Worm (Caenorhabditis elegans) whole organism, L1 larva: Measurements from ENCODE around the gene T23F2.3.
A peak's percentile ranks its signal among the peaks of the same experiment; 100 is the strongest.

ENCODE experiments used
- C04F5.9 ChIP-seq: sonication (generic microtip); optimal IDR thresholded peaks from 2 replicates; lab custom pipeline; 2016; ENCODE audit warnings: missing genetic modification characterization, missing compliant biosample characterization
- F16B12.6 ChIP-seq: fragments of 150-350 bp; optimal IDR thresholded peaks from 2 replicates; lab custom pipeline; 2014; ENCODE audit warnings: missing biosample characterization, missing genetic modification characterization
- Y116A8C.19 ChIP-seq: sonication (generic microtip); optimal IDR thresholded peaks from 2 replicates; lab custom pipeline; 2016; ENCODE audit warnings: missing compliant biosample characterization, missing genetic modification characterization, borderline replicate concordance
- alr-1 ChIP-seq: fragments of 200-800 bp; sonication (Bioruptor generic); optimal IDR thresholded peaks from 2 replicates; lab custom pipeline; 2018; ENCODE audit warnings: borderline replicate concordance, mild to moderate bottlenecking, missing genetic modification characterization, missing compliant biosample characterization
- ama-1 ChIP-seq: fragments of 150-350 bp; optimal IDR thresholded peaks from 2 replicates; lab custom pipeline; 2014
- blmp-1 ChIP-seq: fragments of 150-350 bp; optimal IDR thresholded peaks from 2 replicates; lab custom pipeline; 2014; ENCODE audit warnings: missing biosample characterization, missing genetic modification characterization
- ceh-63 ChIP-seq: fragments of 200-800 bp; sonication (Bioruptor generic); optimal IDR thresholded peaks from 2 replicates; lab custom pipeline; 2018; ENCODE audit warnings: mild to moderate bottlenecking, missing genetic modification characterization, missing compliant biosample characterization
- ceh-82 ChIP-seq, 3 experiments: fragments of 150-350 bp in 1 of 3; sonication (generic microtip) in 2 of 3; optimal IDR thresholded peaks; 2 replicates each; lab custom pipeline; 2014 to 2017; ENCODE audit warnings: missing biosample characterization in 3 of 3, missing genetic modification characterization in 3 of 3
- ceh-88 ChIP-seq: fragments of 200-800 bp; sonication (Bioruptor generic); IDR thresholded peaks from 2 replicates; pipeline ENCODE4 v1.3.6; 2022; ENCODE audit warnings: missing genetic modification characterization, missing compliant biosample characterization
- ces-1 ChIP-seq: fragments of 150-350 bp; optimal IDR thresholded peaks from 2 replicates; lab custom pipeline; 2014; ENCODE audit warnings: missing biosample characterization, missing genetic modification reagents, missing genetic modification characterization
- dpl-1 ChIP-seq, 3 experiments: fragments of 150-350 bp in 2 of 3; sonication (generic microtip) in 1 of 3; optimal IDR thresholded peaks; 2 replicates each; lab custom pipeline; 2014 to 2017; ENCODE audit warnings: missing biosample characterization in 3 of 3, missing genetic modification characterization in 3 of 3, missing genetic modification reagents in 3 of 3
- dsc-1 ChIP-seq: sonication (generic microtip); optimal IDR thresholded peaks from 2 replicates; lab custom pipeline; 2016; ENCODE audit warnings: mild to moderate bottlenecking, missing genetic modification characterization, missing compliant biosample characterization
- egl-13 ChIP-seq: sonication (generic microtip); optimal IDR thresholded peaks from 2 replicates; lab custom pipeline; 2016; ENCODE audit warnings: missing genotype, missing genetic modification reagents, missing genetic modification characterization, missing compliant biosample characterization
- egl-27 ChIP-seq, 2 experiments: fragments of 150-350 bp in 1 of 2; sonication (generic microtip); optimal IDR thresholded peaks; 3 replicates each; lab custom pipeline; 2017 to 2018; ENCODE audit warnings: missing biosample characterization in 2 of 2, missing genetic modification characterization in 2 of 2, missing genetic modification reagents in 2 of 2
- elt-3 ChIP-seq, 6 experiments: fragments of 150-350 bp in 1 of 6; sonication (generic microtip); optimal IDR thresholded peaks; 2 replicates each; lab custom pipeline; 2017 to 2018; ENCODE audit warnings: missing biosample characterization in 6 of 6, missing genetic modification characterization in 6 of 6, inconsistent platforms in 1 of 6
- ets-5 ChIP-seq: fragments of 200-800 bp; sonication (Bioruptor generic); IDR thresholded peaks from 2 replicates; pipeline ENCODE4 v1.3.6; 2022; ENCODE audit warnings: missing genetic modification characterization, missing compliant biosample characterization
- fkh-10 ChIP-seq: sonication (generic microtip); optimal IDR thresholded peaks from 2 replicates; lab custom pipeline; 2017; ENCODE audit warnings: missing biosample characterization, missing genetic modification reagents, missing genetic modification characterization
- fkh-4 ChIP-seq: sonication (generic microtip); optimal IDR thresholded peaks from 2 replicates; lab custom pipeline; 2016; ENCODE audit warnings: missing compliant biosample characterization, missing genetic modification characterization, borderline replicate concordance
- fkh-8 ChIP-seq: sonication (generic microtip); optimal IDR thresholded peaks from 2 replicates; lab custom pipeline; 2016; ENCODE audit warnings: mild to moderate bottlenecking, missing genetic modification characterization, missing compliant biosample characterization
- hpl-2 ChIP-seq: fragments of 150-350 bp; optimal IDR thresholded peaks from 2 replicates; lab custom pipeline; 2014; ENCODE audit warnings: missing biosample characterization, missing genetic modification reagents, missing genetic modification characterization
- irx-1 ChIP-seq: sonication (generic microtip); optimal IDR thresholded peaks from 2 replicates; lab custom pipeline; 2016; ENCODE audit warnings: missing genetic modification characterization, missing compliant biosample characterization
- isw-1 ChIP-seq: fragments of 200-800 bp; sonication (Bioruptor generic); IDR thresholded peaks from 2 replicates; pipeline ENCODE4 v1.3.6; 2022; ENCODE audit warnings: missing genetic modification characterization, missing compliant biosample characterization
- lin-13 ChIP-seq: fragments of 150-350 bp; optimal IDR thresholded peaks from 2 replicates; lab custom pipeline; 2014; ENCODE audit warnings: missing biosample characterization, missing genetic modification reagents, missing genetic modification characterization
- lin-14 ChIP-seq: fragments of 200-800 bp; sonication (Bioruptor generic); optimal IDR thresholded peaks from 2 replicates; lab custom pipeline; 2018; ENCODE audit warnings: mild to moderate bottlenecking, missing genetic modification characterization, moderate library complexity, missing compliant biosample characterization
- lin-15B ChIP-seq: fragments of 150-350 bp; sonication (generic microtip); optimal IDR thresholded peaks from 3 replicates; lab custom pipeline; 2014; ENCODE audit warnings: missing biosample characterization, missing genetic modification characterization
- lsy-2 ChIP-seq, 2 experiments: fragments of 150-350 bp; optimal IDR thresholded peaks; 2 replicates each; lab custom pipeline; 2014; ENCODE audit warnings: missing biosample characterization in 2 of 2, missing genetic modification characterization in 2 of 2
- mdl-1 ChIP-seq, 2 experiments: fragments of 150-350 bp; optimal IDR thresholded peaks; 2 replicates each; lab custom pipeline; 2014 to 2017; ENCODE audit warnings: missing biosample characterization in 2 of 2, missing genetic modification characterization in 2 of 2, inconsistent platforms in 1 of 2
- mef-2 ChIP-seq: fragments of 150-350 bp; optimal IDR thresholded peaks from 2 replicates; lab custom pipeline; 2014; ENCODE audit warnings: missing biosample characterization, missing genetic modification characterization
- mep-1 ChIP-seq: fragments of 150-350 bp; optimal IDR thresholded peaks from 2 replicates; lab custom pipeline; 2014; ENCODE audit warnings: missing biosample characterization, missing genetic modification characterization
- nhr-19 ChIP-seq: fragments of 200-800 bp; sonication (Bioruptor generic); conservative IDR thresholded peaks from 2 replicates; pipeline ENCODE4 v1.3.6; 2022; ENCODE audit warnings: missing genetic modification characterization, missing compliant biosample characterization
- nhr-237 ChIP-seq: fragments of 150-350 bp; optimal IDR thresholded peaks from 2 replicates; lab custom pipeline; 2014; ENCODE audit warnings: missing biosample characterization, missing genetic modification characterization
- nhr-47 ChIP-seq: sonication (generic microtip); optimal IDR thresholded peaks from 2 replicates; lab custom pipeline; 2016; ENCODE audit warnings: mild to moderate bottlenecking, missing genetic modification characterization, moderate library complexity, missing compliant biosample characterization
- nhr-71 ChIP-seq: sonication (generic microtip); optimal IDR thresholded peaks from 2 replicates; lab custom pipeline; 2016; ENCODE audit warnings: mild to moderate bottlenecking, missing genetic modification characterization, moderate library complexity, missing compliant biosample characterization
- nhr-76 ChIP-seq: sonication (generic microtip); optimal IDR thresholded peaks from 2 replicates; lab custom pipeline; 2017; ENCODE audit warnings: missing biosample characterization, missing genetic modification characterization
- nhr-84 ChIP-seq: sonication (generic microtip); optimal IDR thresholded peaks from 2 replicates; lab custom pipeline; 2017; ENCODE audit warnings: missing biosample characterization, missing genetic modification characterization
- nhr-85 ChIP-seq: sonication (generic microtip); peaks from one replicate; lab custom pipeline; 2016; ENCODE audit warnings: missing genetic modification characterization, inconsistent platforms, missing compliant biosample characterization
- nhr-90 ChIP-seq: sonication (generic microtip); optimal IDR thresholded peaks from 2 replicates; lab custom pipeline; 2016; ENCODE audit warnings: mild to moderate bottlenecking, missing genetic modification characterization, missing compliant biosample characterization; ENCODE audit not compliant: poor library complexity
- pax-3 ChIP-seq: fragments of 200-800 bp; sonication (Bioruptor generic); optimal IDR thresholded peaks from 2 replicates; lab custom pipeline; 2018; ENCODE audit warnings: mild to moderate bottlenecking, missing genetic modification characterization, moderate library complexity, missing compliant biosample characterization
- rnt-1 ChIP-seq: sonication (generic microtip); optimal IDR thresholded peaks from 2 replicates; lab custom pipeline; 2016; ENCODE audit warnings: mild to moderate bottlenecking, missing genetic modification characterization, moderate library complexity, missing compliant biosample characterization
- snpc-4 ChIP-seq: fragments of 150-350 bp; optimal IDR thresholded peaks from 2 replicates; lab custom pipeline; 2014; ENCODE audit warnings: missing biosample characterization, missing genetic modification characterization
- snu-23 ChIP-seq: sonication (generic microtip); optimal IDR thresholded peaks from 2 replicates; lab custom pipeline; 2016; ENCODE audit warnings: missing genetic modification characterization, missing compliant biosample characterization
- sox-4 ChIP-seq: sonication (generic microtip); optimal IDR thresholded peaks from 2 replicates; lab custom pipeline; 2016; ENCODE audit warnings: missing genetic modification characterization, missing compliant biosample characterization
- sptf-1 ChIP-seq: fragments of 150-350 bp; optimal IDR thresholded peaks from 2 replicates; lab custom pipeline; 2014; ENCODE audit warnings: missing biosample characterization, missing genetic modification characterization
- sup-37 ChIP-seq: fragments of 200-800 bp; sonication (Bioruptor generic); optimal IDR thresholded peaks from 2 replicates; lab custom pipeline; 2018; ENCODE audit warnings: mild to moderate bottlenecking, missing genetic modification characterization, missing compliant biosample characterization
- swsn-7 ChIP-seq: sonication (generic microtip); optimal IDR thresholded peaks from 2 replicates; lab custom pipeline; 2016; ENCODE audit warnings: missing genetic modification characterization, missing compliant biosample characterization
- unc-86 ChIP-seq: sonication (generic microtip); optimal IDR thresholded peaks from 2 replicates; lab custom pipeline; 2016; ENCODE audit warnings: missing genetic modification characterization, missing compliant biosample characterization
- unc-98 ChIP-seq: fragments of 200-800 bp; sonication (Bioruptor generic); IDR thresholded peaks from 2 replicates; pipeline ENCODE4 v1.3.6; 2022; ENCODE audit warnings: missing genetic modification characterization, missing compliant biosample characterization
- vab-15 ChIP-seq: sonication (generic microtip); optimal IDR thresholded peaks from 2 replicates; lab custom pipeline; 2017; ENCODE audit warnings: missing genotype, mild to moderate bottlenecking, missing genetic modification characterization, missing compliant biosample characterization
- xbp-1 ChIP-seq: sonication (generic microtip); optimal IDR thresholded peaks from 2 replicates; lab custom pipeline; 2016; ENCODE audit warnings: missing genetic modification characterization, missing compliant biosample characterization
- zag-1 ChIP-seq: fragments of 150-350 bp; optimal IDR thresholded peaks from 2 replicates; lab custom pipeline; 2014; ENCODE audit warnings: missing biosample characterization, missing genetic modification characterization
- zip-4 ChIP-seq: fragments of 200-800 bp; sonication (Bioruptor generic); optimal IDR thresholded peaks from 2 replicates; lab custom pipeline; 2018; ENCODE audit warnings: mild to moderate bottlenecking, missing genetic modification characterization, moderate library complexity, missing compliant biosample characterization

The T23F2.3 gene

DNA sequence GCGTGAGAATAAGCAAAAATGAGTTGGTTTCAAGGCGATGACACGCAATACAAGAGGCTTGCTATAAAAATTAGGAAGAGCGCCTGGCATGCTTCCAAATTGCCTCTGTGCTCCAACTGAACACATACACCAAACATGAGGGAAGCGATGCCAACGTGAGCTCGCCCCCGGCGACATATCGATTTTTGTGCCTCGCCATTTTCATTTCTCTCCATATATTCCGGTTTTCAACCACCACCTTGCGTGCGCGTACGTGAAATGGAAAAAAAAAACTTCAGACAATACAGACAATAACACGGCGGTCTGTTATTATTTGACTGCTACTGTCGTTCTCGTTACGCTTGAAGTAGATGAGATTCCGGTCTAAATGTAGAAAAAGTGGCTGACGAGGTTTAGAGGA is 4.2 kb downstream of the T23F2.3 start:
- TF ChIP-seq nhr-84 (tag; lab: Kevin White, UChicago) = no peak
- no peak for TF ChIP-seq dpl-1 (GFP tag; optimal IDR thresholded peaks at IDR 0.05; lab: Kevin White, UChicago)

DNA sequence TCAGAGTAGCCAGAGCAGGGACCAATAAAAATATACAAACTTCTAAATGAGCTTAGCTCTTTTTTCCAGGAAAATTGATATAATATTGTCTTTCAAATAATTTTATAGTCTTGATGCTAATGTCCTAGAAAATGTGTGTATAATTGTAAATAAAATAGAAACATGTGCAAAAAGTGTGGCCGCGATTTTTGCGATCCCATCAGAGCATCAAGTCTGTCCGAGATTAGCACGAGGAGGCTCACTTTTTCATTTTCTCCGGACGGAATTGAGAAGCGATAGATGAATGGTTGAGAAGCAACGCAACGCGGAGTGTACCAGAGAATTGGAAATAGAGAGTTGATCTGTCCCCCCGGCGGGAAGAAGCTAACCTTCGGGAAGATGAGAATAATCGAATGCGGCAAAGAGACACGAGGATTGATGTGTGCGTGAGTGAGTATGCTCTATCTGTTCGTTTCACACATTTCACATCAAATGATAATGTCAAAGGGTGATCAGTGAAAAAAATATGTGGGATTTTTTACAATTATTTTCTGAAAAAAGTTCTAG is 5.6 kb downstream of the T23F2.3 start:
- TF ChIP-seq nhr-237 (tag; lab: Kevin White, UChicago) (no peak), unc-98 (GFP tag; lab: Robert Waterston, UW) (no peak), blmp-1 (no peak), C04F5.9 (tag; lab: Kevin White, UChicago) (no peak), fkh-8 (no peak), hpl-2 (no peak), F16B12.6 (no peak), lsy-2 (tag; optimal IDR thresholded peaks at IDR 0.05; lab: Kevin White, UChicago) (no peak), ces-1 (GFP tag; lab: Kevin White, UChicago) (no peak), unc-86 (no peak), ets-5 (GFP tag; lab: Robert Waterston, UW) (no peak), zag-1 (no peak), lin-15B (tag; lab: Kevin White, UChicago) (no peak), mef-2 (tag; lab: Kevin White, UChicago) (no peak), dsc-1 (tag; lab: Kevin White, UChicago) (peak; percentile 92), rnt-1 (tag; lab: Kevin White, UChicago) (peak; percentile 34), sox-4 (no peak), swsn-7 (tag; lab: Kevin White, UChicago) (no peak), snpc-4 (tag; lab: Kevin White, UChicago) (no peak), nhr-85 (no peak), pax-3 (no peak), snu-23 (peak; percentile 18), irx-1 (no peak), isw-1 (no peak), zip-4 (GFP tag; lab: Kevin White, UChicago) (no peak), sptf-1 (no peak), vab-15 (tag; lab: Kevin White, UChicago) (no peak), nhr-19 (GFP tag; lab: Robert Waterston, UW) (no peak), ceh-88 (GFP tag; lab: Robert Waterston, UW) (no peak), nhr-71 (tag; lab: Kevin White, UChicago) (peak; percentile 33), lin-14 (GFP tag; lab: Kevin White, UChicago) (peak; percentile 46), nhr-47 (tag; lab: Kevin White, UChicago) (no peak), egl-13 (tag; lab: Kevin White, UChicago) (no peak), mep-1 (tag; lab: Kevin White, UChicago) (no peak), ceh-63 (GFP tag; lab: Kevin White, UChicago) (no peak), nhr-76 (tag; lab: Kevin White, UChicago) (no peak), ama-1 (lab: Kevin White, UChicago) (no peak), lin-13 (GFP tag; lab: Kevin White, UChicago) (no peak), fkh-10 (GFP tag; lab: Kevin White, UChicago) (no peak), ceh-82 (tag; optimal IDR thresholded peaks at IDR 0.05; lab: Kevin White, UChicago) (no peak), elt-3 (tag; optimal IDR thresholded peaks at IDR 0.05; lab: Kevin White, UChicago) (no peak), Y116A8C.19 (tag; lab: Kevin White, UChicago) (no peak), mdl-1 (tag; optimal IDR thresholded peaks at IDR 0.05; lab: Kevin White, UChicago) (peak in 1 of 2 experiments; percentile 26), egl-27 (tag; optimal IDR thresholded peaks at IDR 0.05; lab: Kevin White, UChicago) (no peak), nhr-90 (tag; lab: Kevin White, UChicago) (no peak), nhr-84 (tag; lab: Kevin White, UChicago) (no peak), fkh-4 (peak; percentile 36), alr-1 (tag; lab: Kevin White, UChicago) (no peak), sup-37 (GFP tag; lab: Kevin White, UChicago) (no peak), xbp-1 (tag; lab: Kevin White, UChicago) (no peak)
